Worm (Caenorhabditis elegans): ENCODE data around the gene C29F9.12.

C29F9.12 gene

DNA sequence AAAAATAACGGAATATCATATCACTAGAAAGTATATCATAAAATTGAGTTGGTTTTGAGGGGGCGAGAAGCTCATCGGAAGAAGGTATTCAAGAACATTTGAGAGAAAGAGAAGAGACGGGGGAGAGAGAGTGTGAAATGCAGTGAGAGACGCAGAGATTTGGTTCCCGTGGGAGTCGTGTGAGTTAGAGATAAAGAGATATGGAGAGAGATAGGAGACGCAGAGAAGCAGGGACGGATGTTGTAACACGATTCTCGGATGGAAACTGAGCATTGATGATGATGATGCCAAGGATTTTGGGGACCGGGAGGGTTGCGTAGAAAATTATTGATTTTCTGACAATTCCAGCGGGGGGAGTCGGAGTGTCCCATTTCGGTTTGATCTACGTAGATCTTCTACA lies 25.6 kb downstream of the C29F9.12 start (continued):
- TF ChIP-seq ceh-90 (tag; optimal IDR thresholded peaks at IDR 0.05) (no peak), sox-4 (tag; optimal IDR thresholded peaks at IDR 0.05) (no peak), dsc-1 (tag; optimal IDR thresholded peaks at IDR 0.05) (peak; percentile 72), xbp-1 (tag; optimal IDR thresholded peaks at IDR 0.05) (peak; percentile 4), aha-1 (tag; optimal IDR thresholded peaks at IDR 0.05) (no peak), ets-5 (GFP tag; IDR thresholded peaks at IDR 0.05) (no peak), sptf-1 (tag; optimal IDR thresholded peaks at IDR 0.05) (no peak), ceh-63 (GFP tag; optimal IDR thresholded peaks at IDR 0.05) (no peak), nhr-19 (GFP tag; conservative IDR thresholded peaks at IDR 0.05) (peak; percentile 62), nhr-11 (tag; optimal IDR thresholded peaks at IDR 0.05) (peak; percentile 10), efl-3 (GFP tag; optimal IDR thresholded peaks at IDR 0.05) (no peak), irx-1 (tag; optimal IDR thresholded peaks at IDR 0.05) (no peak), unc-98 (GFP tag; IDR thresholded peaks at IDR 0.05) (no peak), ama-1 (optimal IDR thresholded peaks at IDR 0.05) (no peak), tlp-1 (tag; optimal IDR thresholded peaks at IDR 0.05) (no peak), unc-30 (tag; optimal IDR thresholded peaks at IDR 0.05) (no peak), nhr-84 (tag; optimal IDR thresholded peaks at IDR 0.05) (no peak), nhr-12 (tag; optimal IDR thresholded peaks at IDR 0.05) (no peak), grh-1 (GFP tag; IDR thresholded peaks at IDR 0.05) (no peak), ceh-82 (tag; optimal IDR thresholded peaks at IDR 0.05) (peak in 1 of 3 experiments; percentile 56), nhr-28 (tag; optimal IDR thresholded peaks at IDR 0.05) (no peak), C16A3.4 (tag; optimal IDR thresholded peaks at IDR 0.05) (no peak), nhr-76 (tag; optimal IDR thresholded peaks at IDR 0.05) (no peak), fkh-4 (tag; optimal IDR thresholded peaks at IDR 0.05; ENCODE audit: borderline replicate concordance) (no peak), nhr-47 (tag; optimal IDR thresholded peaks at IDR 0.05) (peak; percentile 52), dpl-1 (GFP tag; optimal IDR thresholded peaks at IDR 0.05) (peak in 1 of 3 experiments; percentile 15), nhr-77 (tag; optimal IDR thresholded peaks at IDR 0.05) (no peak), skn-1 (tag; optimal IDR thresholded peaks at IDR 0.05) (no peak), C04F5.9 (tag; optimal IDR thresholded peaks at IDR 0.05) (no peak), aly-2 (tag; optimal IDR thresholded peaks at IDR 0.05) (no peak), mep-1 (tag; optimal IDR thresholded peaks at IDR 0.05) (peak; percentile 11), ztf-4 (tag; optimal IDR thresholded peaks at IDR 0.05) (no peak), mdl-1 (tag; optimal IDR thresholded peaks at IDR 0.05) (no peak), mab-9 (GFP tag; IDR thresholded peaks at IDR 0.05) (no peak), unc-86 (tag; optimal IDR thresholded peaks at IDR 0.05) (no peak), nhr-90 (tag; optimal IDR thresholded peaks at IDR 0.05; ENCODE audit: poor library complexity) (no peak), hpl-2 (GFP tag; optimal IDR thresholded peaks at IDR 0.05) (no peak), lin-14 (GFP tag; optimal IDR thresholded peaks at IDR 0.05) (peak; percentile 64), nhr-20 (tag; optimal IDR thresholded peaks at IDR 0.05) (peak; percentile 7), zip-4 (GFP tag; optimal IDR thresholded peaks at IDR 0.05) (no peak), fkh-8 (tag; optimal IDR thresholded peaks at IDR 0.05) (no peak), pag-3 (tag; optimal IDR thresholded peaks at IDR 0.05; ENCODE audit: borderline replicate concordance, insufficient read depth) (no peak), lin-13 (GFP tag; optimal IDR thresholded peaks at IDR 0.05) (peak; percentile 14)

DNA sequence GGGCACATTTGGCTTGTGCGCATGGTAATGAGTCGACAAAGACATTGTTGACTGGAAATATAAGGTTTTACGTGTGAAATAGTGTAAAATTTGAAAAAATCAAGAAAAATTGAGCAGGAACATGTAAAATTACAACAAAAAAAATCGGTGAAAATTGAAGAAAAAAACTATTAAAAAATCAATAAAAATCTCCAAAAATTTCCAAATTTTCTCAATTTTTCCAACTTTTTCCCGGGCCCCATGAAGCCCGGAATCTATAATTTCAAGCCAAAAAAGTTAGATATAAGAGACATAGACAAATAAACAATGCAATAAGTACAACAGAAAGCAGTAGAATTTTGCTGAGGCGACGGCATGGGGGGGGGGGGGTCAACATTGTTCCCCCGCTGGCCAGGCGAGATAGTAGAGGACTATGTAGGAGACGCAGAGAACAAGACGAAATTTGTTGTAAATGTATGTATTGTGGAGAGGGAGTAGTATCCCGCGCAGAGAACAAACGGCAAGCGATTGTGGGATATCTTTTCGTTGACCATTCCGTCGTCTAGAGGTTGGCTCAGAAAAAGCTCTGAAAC lies 27.0 kb downstream of the C29F9.12 start, which contains the start of gene pat-4:
pat-4 (minus strand) TSS at position 51 of the 572 bp plus-strand sequence.
- TF ChIP-seq elt-3 (tag; optimal IDR thresholded peaks at IDR 0.05) (peak in 1 of 6 experiments; percentile 6), unc-62 (GFP tag; optimal IDR thresholded peaks at IDR 0.05) (no peak), nhr-85 (tag) (peak; percentile 8), unc-86 (tag; optimal IDR thresholded peaks at IDR 0.05) (no peak), dpl-1 (GFP tag; optimal IDR thresholded peaks at IDR 0.05) (peak in 1 of 3 experiments; percentile 9), nhr-71 (tag; optimal IDR thresholded peaks at IDR 0.05) (peak; percentile 49), ceh-90 (tag; optimal IDR thresholded peaks at IDR 0.05) (no peak), lin-35 (GFP tag; optimal IDR thresholded peaks at IDR 0.05) (peak in 1 of 2 experiments; percentile 1), pax-3 (tag; optimal IDR thresholded peaks at IDR 0.05) (no peak), C34B4.2 (tag; optimal IDR thresholded peaks at IDR 0.05) (no peak), dsc-1 (tag; optimal IDR thresholded peaks at IDR 0.05) (peak; percentile 11), ztf-11 (tag; optimal IDR thresholded peaks at IDR 0.05) (no peak), jun-1 (tag; optimal IDR thresholded peaks at IDR 0.05) (no peak), sox-4 (tag; optimal IDR thresholded peaks at IDR 0.05) (no peak), hlh-4 (tag; optimal IDR thresholded peaks at IDR 0.05) (no peak), pqm-1 (tag; optimal IDR thresholded peaks at IDR 0.05) (no peak), nhr-237 (tag; optimal IDR thresholded peaks at IDR 0.05) (no peak)

Measured in whole organism, L1 larva.